Fruit fly (Drosophila melanogaster): ENCODE data around the gene ct.
A peak's percentile ranks its signal among the peaks of the same experiment; 100 is the strongest.
"Not testable (repeated sequence)": the region's sequence is repeated elsewhere in the genome, so short reads cannot be mapped to it uniquely, and the experiment has no call there.

dm6 chrX:7703001-7703864 lies 95.0 kb downstream of the ct start:
- TF ChIP-seq psq (optimal IDR thresholded peaks at IDR 0.05); CG8478 (optimal IDR thresholded peaks at IDR 0.05); EcR (GFP tag; optimal IDR thresholded peaks at IDR 0.05); usp (GFP tag; optimal IDR thresholded peaks at IDR 0.05): not testable (repeated sequence)
- peak; percentile 77 for TF ChIP-seq pan (optimal IDR thresholded peaks at IDR 0.05)
